Worm (Caenorhabditis elegans): ENCODE data around the gene egg-2.
A peak's percentile ranks its signal among the peaks of the same experiment; 100 is the strongest.

The egg-2 gene

DNA sequence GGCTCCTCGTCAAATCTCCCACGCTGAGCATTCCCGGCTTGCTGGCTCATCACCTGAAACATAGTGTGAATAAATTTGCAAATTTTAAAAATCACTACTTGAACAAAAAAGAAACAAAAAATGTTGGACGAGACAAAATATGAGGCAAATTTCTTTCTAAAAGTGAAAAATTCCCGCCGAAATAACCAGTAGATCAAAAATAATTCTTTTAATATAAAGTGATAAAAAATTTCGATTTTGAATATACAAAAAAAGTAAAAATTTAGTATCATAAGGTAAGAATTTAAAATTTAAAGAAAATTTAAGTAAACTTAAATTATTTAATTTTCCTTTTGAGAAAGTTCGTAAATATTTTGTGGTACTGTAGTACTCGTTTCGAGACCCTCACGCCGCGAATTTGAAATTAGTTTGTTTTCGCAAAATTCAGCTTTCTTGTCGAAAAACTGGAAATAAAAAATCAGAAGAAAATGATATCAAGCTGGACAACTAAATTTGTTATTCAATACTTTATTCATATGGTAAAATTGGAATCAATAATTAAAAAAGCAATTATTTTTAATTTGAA is at the start of gene egg-2:
Gene egg-2 (minus strand): TSS at position 53 of the 565 bp plus-strand sequence.
- no peak for TF ChIP-seq hlh-15 (tag; optimal IDR thresholded peaks at IDR 0.05)
- TF ChIP-seq zip-5 (tag; optimal IDR thresholded peaks at IDR 0.05): no peak
- no peak for TF ChIP-seq T23F11.4 (GFP tag; optimal IDR thresholded peaks at IDR 0.05)
- no peak for TF ChIP-seq ceh-30 (tag; optimal IDR thresholded peaks at IDR 0.05)
- TF ChIP-seq pat-9 (tag; optimal IDR thresholded peaks at IDR 0.05): no peak
- no peak for TF ChIP-seq pros-1 (tag; optimal IDR thresholded peaks at IDR 0.05)
- TF ChIP-seq hlh-13 (GFP tag; optimal IDR thresholded peaks at IDR 0.05): no peak
- no peak for TF ChIP-seq unc-55 (GFP tag; optimal IDR thresholded peaks at IDR 0.05)
- TF ChIP-seq ztf-16 (tag; optimal IDR thresholded peaks at IDR 0.05): no peak
- no peak for TF ChIP-seq hlh-30 (tag; optimal IDR thresholded peaks at IDR 0.05; ENCODE audit: insufficient read depth)
- no peak for TF ChIP-seq lim-6 (tag; optimal IDR thresholded peaks at IDR 0.05)
- TF ChIP-seq ceh-45 (GFP tag; IDR thresholded peaks at IDR 0.05): no peak
- TF ChIP-seq Y22D7AL.16 (tag; optimal IDR thresholded peaks at IDR 0.05): no peak
- TF ChIP-seq pqm-1 (tag; optimal IDR thresholded peaks at IDR 0.05): no peak
- TF ChIP-seq eyg-1 (tag; optimal IDR thresholded peaks at IDR 0.05): no peak
- TF ChIP-seq F13H6.1 (tag; optimal IDR thresholded peaks at IDR 0.05): no peak

DNA sequence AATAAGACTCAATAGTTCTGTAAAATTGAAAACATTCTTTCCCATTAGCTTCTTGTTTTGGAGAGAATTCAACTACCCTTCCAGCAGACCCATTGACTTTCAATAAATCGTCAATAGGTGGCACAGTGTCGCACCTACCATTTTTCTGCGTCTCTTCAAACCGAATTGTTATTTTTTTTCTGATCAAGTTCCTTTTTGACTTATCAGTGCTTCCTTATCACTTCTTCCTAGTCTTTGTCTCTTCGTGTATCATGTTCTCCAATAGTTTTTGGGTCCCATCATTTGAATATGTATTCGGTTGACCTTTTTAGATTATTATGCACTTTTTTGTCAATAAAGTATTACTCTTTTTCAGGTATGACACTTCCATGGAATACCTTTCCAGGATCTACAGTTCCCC is 47.6 kb upstream of the egg-2 start, which contains the start of gene odd-1:
Gene odd-1 (plus strand): TSS at position 349 of the 400 bp plus-strand sequence.
- no peak for TF ChIP-seq hlh-30 (tag; optimal IDR thresholded peaks at IDR 0.05; ENCODE audit: insufficient read depth)
- no peak for TF ChIP-seq zip-5 (tag; optimal IDR thresholded peaks at IDR 0.05)
- TF ChIP-seq ets-4 (tag; optimal IDR thresholded peaks at IDR 0.05): no peak
- TF ChIP-seq ceh-31 (tag; optimal IDR thresholded peaks at IDR 0.05): no peak
- TF ChIP-seq lim-6 (tag; optimal IDR thresholded peaks at IDR 0.05): no peak
- TF ChIP-seq elt-2 (tag; optimal IDR thresholded peaks at IDR 0.05): peak; percentile 85
- no peak for TF ChIP-seq F13H6.1 (tag; optimal IDR thresholded peaks at IDR 0.05)

DNA sequence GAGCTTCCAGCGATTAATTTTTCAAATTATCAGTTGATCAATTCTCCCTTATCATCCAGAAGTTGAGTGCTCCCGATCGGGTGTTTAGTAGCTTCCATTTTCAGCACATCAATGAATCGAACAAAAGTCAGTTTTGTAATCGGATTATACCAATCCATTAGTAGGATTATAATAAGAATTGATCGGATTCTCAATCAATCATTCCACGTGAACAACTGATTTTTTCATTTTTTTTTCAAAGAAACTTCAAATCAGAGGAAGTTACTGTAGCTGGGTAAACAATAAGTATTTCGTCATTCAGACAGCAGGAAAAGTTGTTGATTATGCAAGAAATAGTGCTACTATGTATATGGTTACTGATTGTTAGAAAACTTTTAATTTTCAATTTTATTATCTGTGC is 46.5 kb upstream of the egg-2 start:
- no peak for TF ChIP-seq C08G9.2 (tag; optimal IDR thresholded peaks at IDR 0.05)
- no peak for TF ChIP-seq hlh-13 (GFP tag; optimal IDR thresholded peaks at IDR 0.05)
- TF ChIP-seq unc-55 (GFP tag; optimal IDR thresholded peaks at IDR 0.05): no peak
- no peak for TF ChIP-seq hlh-6 (tag; optimal IDR thresholded peaks at IDR 0.05)
- TF ChIP-seq K09A11.1 (tag; optimal IDR thresholded peaks at IDR 0.05; ENCODE audit: insufficient read depth): no peak
- no peak for TF ChIP-seq hlh-15 (tag; optimal IDR thresholded peaks at IDR 0.05)

DNA sequence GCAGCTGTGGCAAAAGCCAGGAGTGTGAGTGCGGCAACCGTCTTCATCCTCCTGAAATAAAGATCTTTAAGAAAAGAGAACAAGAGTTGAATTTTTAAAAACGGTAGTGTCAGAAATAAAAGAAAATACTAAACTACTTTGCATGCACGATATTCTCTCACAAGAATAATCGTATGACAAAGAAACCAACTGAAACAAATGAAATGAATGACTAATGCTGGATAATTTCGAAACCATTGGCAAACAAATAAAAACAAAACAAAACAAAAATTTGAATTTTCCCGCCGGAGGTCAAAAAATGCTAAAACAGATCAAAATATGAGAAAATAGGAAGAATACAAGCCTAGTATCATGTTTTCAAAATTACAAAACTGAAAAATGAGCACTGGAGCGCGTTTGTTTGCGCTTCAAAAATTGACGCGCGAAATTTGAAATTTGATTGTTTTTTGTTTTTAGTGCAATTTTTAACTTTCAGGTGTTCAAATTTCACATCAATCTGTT is 43.6 kb upstream of the egg-2 start, which contains the start of gene cpg-2:
Gene cpg-2 (minus strand): TSS at position 51 of the 501 bp plus-strand sequence.
- TF ChIP-seq odd-2 (tag; optimal IDR thresholded peaks at IDR 0.05): no peak
- TF ChIP-seq ceh-45 (GFP tag; IDR thresholded peaks at IDR 0.05): no peak
- TF ChIP-seq C38D4.7 (GFP tag; optimal IDR thresholded peaks at IDR 0.05): no peak
- TF ChIP-seq lin-11 (tag; optimal IDR thresholded peaks at IDR 0.05): no peak
- no peak for TF ChIP-seq ets-4 (tag; optimal IDR thresholded peaks at IDR 0.05)
- TF ChIP-seq pax-1 (tag; optimal IDR thresholded peaks at IDR 0.05): no peak
- no peak for TF ChIP-seq F13H6.1 (tag; optimal IDR thresholded peaks at IDR 0.05)
- TF ChIP-seq fkh-6 (tag; optimal IDR thresholded peaks at IDR 0.05): no peak
- TF ChIP-seq pha-4 (tag; optimal IDR thresholded peaks at IDR 0.05): no peak
- no peak for TF ChIP-seq pqm-1 (tag; optimal IDR thresholded peaks at IDR 0.05)
- TF ChIP-seq ttx-3 (tag; optimal IDR thresholded peaks at IDR 0.05): no peak
- no peak for TF ChIP-seq zip-5 (tag; optimal IDR thresholded peaks at IDR 0.05)
- no peak for TF ChIP-seq Y22D7AL.16 (tag; optimal IDR thresholded peaks at IDR 0.05)
- no peak for TF ChIP-seq nfya-1 (tag; optimal IDR thresholded peaks at IDR 0.05)
- no peak for TF ChIP-seq ceh-24 (tag; optimal IDR thresholded peaks at IDR 0.05)

DNA sequence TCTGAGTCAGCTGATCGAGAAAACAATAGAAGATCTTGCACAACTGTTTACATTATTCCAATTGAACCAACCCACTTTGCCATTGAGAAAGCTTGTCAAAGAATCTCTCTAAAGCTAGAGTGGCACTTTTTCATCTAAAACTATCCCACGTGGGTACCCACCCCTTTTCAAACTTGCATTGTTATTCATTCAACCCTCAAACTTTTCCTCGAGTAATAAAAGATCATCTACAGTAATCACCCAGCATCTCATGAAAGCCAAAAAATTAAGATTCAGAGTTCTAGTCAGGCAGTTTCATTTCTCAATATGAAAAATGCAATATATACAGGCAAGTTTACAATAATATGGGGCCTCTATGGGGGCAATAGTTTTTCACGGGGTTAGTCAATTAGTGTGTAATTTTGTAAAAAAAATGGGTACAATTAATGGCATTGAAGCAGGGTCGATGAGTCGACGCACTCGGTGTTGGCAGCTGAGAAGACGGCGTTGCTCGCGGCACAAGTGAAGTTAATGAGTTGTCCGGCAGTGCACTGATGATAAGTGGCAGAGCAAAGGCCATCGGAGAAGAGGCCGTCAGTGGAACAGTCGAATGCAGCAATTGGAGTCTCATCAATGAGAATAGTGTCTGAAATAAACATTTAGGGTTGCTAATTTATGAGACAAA is 41.6 kb upstream of the egg-2 start:
- no peak for TF ChIP-seq ceh-22 (tag; optimal IDR thresholded peaks at IDR 0.05)
- TF ChIP-seq pha-2 (tag; optimal IDR thresholded peaks at IDR 0.05): no peak
- no peak for TF ChIP-seq ceh-6 (GFP tag; optimal IDR thresholded peaks at IDR 0.05)
- TF ChIP-seq ceh-48 (tag; optimal IDR thresholded peaks at IDR 0.05): no peak
- TF ChIP-seq K09A11.1 (tag; optimal IDR thresholded peaks at IDR 0.05; ENCODE audit: insufficient read depth): no peak
- TF ChIP-seq C38D4.7 (GFP tag; optimal IDR thresholded peaks at IDR 0.05): no peak
- TF ChIP-seq ceh-30 (tag; optimal IDR thresholded peaks at IDR 0.05): no peak
- TF ChIP-seq ceh-31 (tag; optimal IDR thresholded peaks at IDR 0.05): no peak
- TF ChIP-seq mec-3 (tag; optimal IDR thresholded peaks at IDR 0.05; ENCODE audit: borderline replicate concordance): no peak
- TF ChIP-seq dve-1 (tag; optimal IDR thresholded peaks at IDR 0.05): no peak
- TF ChIP-seq pat-9 (tag; optimal IDR thresholded peaks at IDR 0.05): no peak
- no peak for TF ChIP-seq unc-86 (tag; optimal IDR thresholded peaks at IDR 0.05)
- no peak for TF ChIP-seq ceh-2 (tag; optimal IDR thresholded peaks at IDR 0.05)
- TF ChIP-seq sox-4 (tag; optimal IDR thresholded peaks at IDR 0.05): no peak
- no peak for TF ChIP-seq hlh-30 (tag; optimal IDR thresholded peaks at IDR 0.05; ENCODE audit: insufficient read depth)
- no peak for TF ChIP-seq T23F11.4 (GFP tag; optimal IDR thresholded peaks at IDR 0.05)
- TF ChIP-seq ceh-14 (tag; optimal IDR thresholded peaks at IDR 0.05): no peak
- TF ChIP-seq hlh-6 (tag; optimal IDR thresholded peaks at IDR 0.05): no peak
